Fruit fly (Drosophila melanogaster) whole organism, adult: ENCODE measurements around the gene VhaM9.7-b.

Experiments
- CG12768 ChIP-seq: fragments of 200-800 bp; sonication (Bioruptor generic); optimal IDR thresholded peaks from 2 replicates; lab custom pipeline; 2017; ENCODE audit warnings: missing biosample characterization, missing genetic modification characterization, mild to moderate bottlenecking, moderate library complexity, missing genetic modification reagents
- CG5204 ChIP-seq: fragments of 200-800 bp; sonication (Bioruptor generic); optimal IDR thresholded peaks from 2 replicates; lab custom pipeline; 2016; ENCODE audit warnings: missing biosample characterization, missing genetic modification characterization
- kay ChIP-seq: fragments of 200-800 bp; sonication (Bioruptor generic); peaks from one replicate; lab custom pipeline; 2016; ENCODE audit warnings: missing biosample characterization, missing genetic modification characterization, borderline replicate concordance
- ovo ChIP-seq: fragments of 200-800 bp; sonication (Bioruptor generic); optimal IDR thresholded peaks from 2 replicates; lab custom pipeline; 2016; ENCODE audit warnings: missing biosample characterization, missing genetic modification characterization
- toe ChIP-seq: fragments of 200-800 bp; sonication (Bioruptor generic); optimal IDR thresholded peaks from 2 replicates; lab custom pipeline; 2016; ENCODE audit warnings: missing biosample characterization, missing genetic modification characterization

dm6 chr3L:21562081-21562480 lies 22.4 kb downstream of the VhaM9.7-b start, which contains the start of gene CapaR:
- TF ChIP-seq kay (GFP tag; lab: Kevin White, UChicago) (no peak), ovo (GFP tag; lab: Kevin White, UChicago) (no peak), CG12768 (GFP tag; lab: Kevin White, UChicago) (no peak), CG5204 (GFP tag; lab: Kevin White, UChicago) (no peak), toe (no peak)
